Worm (Caenorhabditis elegans) whole organism, L2 larva: Measurements from ENCODE around the gene F42F12.4.
A peak's percentile ranks its signal among the peaks of the same experiment; 100 is the strongest.

Experiments
- C34F6.9 ChIP-seq: fragments of 150-350 bp; optimal IDR thresholded peaks from 2 replicates; lab custom pipeline; 2014; ENCODE audit warnings: missing biosample characterization, missing genetic modification characterization
- F13H6.1 ChIP-seq: sonication (generic microtip); optimal IDR thresholded peaks from 2 replicates; lab custom pipeline; 2016; ENCODE audit warnings: missing genetic modification characterization, missing compliant biosample characterization
- R02D3.7 ChIP-seq: fragments of 150-350 bp; optimal IDR thresholded peaks from 2 replicates; lab custom pipeline; 2014; ENCODE audit warnings: missing biosample characterization, missing genetic modification characterization
- Y55F3AM.14 ChIP-seq: fragments of 200-800 bp; sonication (Bioruptor generic); optimal IDR thresholded peaks from 2 replicates; lab custom pipeline; 2018; ENCODE audit warnings: mild to moderate bottlenecking, missing genetic modification characterization, missing compliant biosample characterization
- alr-1 ChIP-seq: fragments of 150-350 bp; optimal IDR thresholded peaks from 2 replicates; lab custom pipeline; 2014; ENCODE audit warnings: missing biosample characterization, missing genetic modification characterization
- aly-2 ChIP-seq: fragments of 150-350 bp; optimal IDR thresholded peaks from 2 replicates; lab custom pipeline; 2014; ENCODE audit warnings: missing biosample characterization, missing genetic modification characterization
- ama-1 ChIP-seq: fragments of 150-350 bp; optimal IDR thresholded peaks from 2 replicates; lab custom pipeline; 2018; ENCODE audit warnings: inconsistent platforms
- blmp-1 ChIP-seq: sonication (generic microtip); optimal IDR thresholded peaks from 2 replicates; lab custom pipeline; 2017; ENCODE audit warnings: missing genetic modification characterization, mild to moderate bottlenecking, missing compliant biosample characterization, antibody characterized with exemption, moderate library complexity; ENCODE audit not compliant: insufficient read depth
- ceh-16 ChIP-seq: fragments of 150-350 bp; optimal IDR thresholded peaks from 2 replicates; lab custom pipeline; 2014; ENCODE audit warnings: missing biosample characterization, missing genetic modification characterization
- ceh-82 ChIP-seq: fragments of 150-350 bp; optimal IDR thresholded peaks from 2 replicates; lab custom pipeline; 2014; ENCODE audit warnings: missing biosample characterization, missing genetic modification characterization
- crh-2 ChIP-seq: sonication (generic microtip); optimal IDR thresholded peaks from 2 replicates; lab custom pipeline; 2017; ENCODE audit warnings: missing biosample characterization, missing genetic modification characterization
- egl-27 ChIP-seq: sonication (generic microtip); optimal IDR thresholded peaks from 3 replicates; lab custom pipeline; 2017; ENCODE audit warnings: missing biosample characterization, missing genetic modification reagents, missing genetic modification characterization
- elt-1 ChIP-seq: fragments of 150-350 bp; optimal IDR thresholded peaks from 2 replicates; lab custom pipeline; 2014; ENCODE audit warnings: missing biosample characterization, missing genetic modification characterization
- elt-3 ChIP-seq: sonication (generic microtip); optimal IDR thresholded peaks from 2 replicates; lab custom pipeline; 2017; ENCODE audit warnings: missing biosample characterization, missing genetic modification characterization
- gmeb-1 ChIP-seq: fragments of 150-350 bp; optimal IDR thresholded peaks from 2 replicates; lab custom pipeline; 2014; ENCODE audit warnings: missing biosample characterization, missing genetic modification characterization
- lin-11 ChIP-seq: fragments of 150-350 bp; sonication (generic microtip); optimal IDR thresholded peaks from 2 replicates; lab custom pipeline; 2014; ENCODE audit warnings: missing biosample characterization, missing genetic modification characterization, inconsistent platforms, mixed read lengths
- lin-13 ChIP-seq: fragments of 150-350 bp; optimal IDR thresholded peaks from 2 replicates; lab custom pipeline; 2014; ENCODE audit warnings: missing biosample characterization, missing genetic modification reagents, missing genetic modification characterization
- lin-39 ChIP-seq: fragments of 150-350 bp; optimal IDR thresholded peaks from 2 replicates; lab custom pipeline; 2014; ENCODE audit warnings: missing biosample characterization, missing genetic modification reagents, missing genetic modification characterization
- lsy-2 ChIP-seq, 2 experiments: fragments of 150-350 bp in 1 of 2; sonication (generic microtip) in 1 of 2; optimal IDR thresholded peaks; 2 replicates each; lab custom pipeline; 2014 to 2017; ENCODE audit warnings: missing biosample characterization in 2 of 2, missing genetic modification characterization in 2 of 2
- mab-5 ChIP-seq: fragments of 150-350 bp; optimal IDR thresholded peaks from 2 replicates; lab custom pipeline; 2014; ENCODE audit warnings: missing biosample characterization, missing genetic modification characterization
- mdl-1 ChIP-seq, 2 experiments: fragments of 150-350 bp in 1 of 2; sonication (generic microtip) in 1 of 2; optimal IDR thresholded peaks; 2 replicates each; lab custom pipeline; 2017; ENCODE audit warnings: missing biosample characterization in 2 of 2, missing genetic modification characterization in 2 of 2
- nhr-10 ChIP-seq: sonication (generic microtip); optimal IDR thresholded peaks from 2 replicates; lab custom pipeline; 2017; ENCODE audit warnings: missing biosample characterization, missing genetic modification characterization
- nhr-12 ChIP-seq: fragments of 150-350 bp; optimal IDR thresholded peaks from 2 replicates; lab custom pipeline; 2014; ENCODE audit warnings: missing biosample characterization, missing genetic modification characterization
- nhr-129 ChIP-seq: fragments of 150-350 bp; optimal IDR thresholded peaks from 2 replicates; lab custom pipeline; 2014; ENCODE audit warnings: missing biosample characterization, missing genetic modification characterization
- nhr-21 ChIP-seq: fragments of 150-350 bp; optimal IDR thresholded peaks from 2 replicates; lab custom pipeline; 2014; ENCODE audit warnings: missing biosample characterization, missing genetic modification characterization
- nhr-237 ChIP-seq: fragments of 150-350 bp; optimal IDR thresholded peaks from 2 replicates; lab custom pipeline; 2014; ENCODE audit warnings: missing biosample characterization, missing genetic modification characterization
- nhr-25 ChIP-seq: fragments of 150-350 bp; sonication (generic microtip); optimal IDR thresholded peaks from 3 replicates; lab custom pipeline; 2014; ENCODE audit warnings: missing biosample characterization, missing genetic modification characterization
- nhr-6 ChIP-seq: fragments of 150-350 bp; optimal IDR thresholded peaks from 2 replicates; lab custom pipeline; 2014; ENCODE audit warnings: missing biosample characterization, missing genetic modification characterization
- nhr-77 ChIP-seq: fragments of 150-350 bp; optimal IDR thresholded peaks from 2 replicates; lab custom pipeline; 2014; ENCODE audit warnings: missing biosample characterization, missing genetic modification characterization
- peb-1 ChIP-seq: fragments of 150-350 bp; optimal IDR thresholded peaks from 2 replicates; lab custom pipeline; 2014; ENCODE audit warnings: missing biosample characterization, missing genetic modification characterization
- sem-4 ChIP-seq: fragments of 150-350 bp; optimal IDR thresholded peaks from 2 replicates; lab custom pipeline; 2014; ENCODE audit warnings: missing biosample characterization, missing genetic modification reagents, missing genetic modification characterization
- sma-3 ChIP-seq: sonication (generic microtip); optimal IDR thresholded peaks from 2 replicates; lab custom pipeline; 2016; ENCODE audit warnings: missing genetic modification reagents, missing genetic modification characterization, missing compliant biosample characterization
- sma-9 ChIP-seq, 2 experiments: fragments of 150-350 bp in 1 of 2; sonication (generic microtip) in 1 of 2; optimal IDR thresholded peaks; 2 replicates each; lab custom pipeline; 2014 to 2016; ENCODE audit warnings: missing genetic modification characterization in 2 of 2, mild to moderate bottlenecking in 1 of 2, missing biosample characterization in 1 of 2, missing compliant biosample characterization in 1 of 2, missing genetic modification reagents in 1 of 2, moderate library complexity in 1 of 2
- snpc-4 ChIP-seq: fragments of 150-350 bp; optimal IDR thresholded peaks from 2 replicates; lab custom pipeline; 2014; ENCODE audit warnings: missing biosample characterization, missing genetic modification characterization
- unc-39 ChIP-seq: fragments of 150-350 bp; optimal IDR thresholded peaks from 2 replicates; lab custom pipeline; 2014; ENCODE audit warnings: missing biosample characterization, missing genetic modification characterization
- unc-55 ChIP-seq: fragments of 150-350 bp; sonication (generic microtip); optimal IDR thresholded peaks from 3 replicates; lab custom pipeline; 2014; ENCODE audit warnings: missing biosample characterization, missing genetic modification reagents, missing genetic modification characterization
- ztf-11 ChIP-seq: sonication (generic microtip); optimal IDR thresholded peaks from 2 replicates; lab custom pipeline; 2017; ENCODE audit warnings: missing biosample characterization, missing genetic modification characterization
- ztf-4 ChIP-seq: fragments of 150-350 bp; optimal IDR thresholded peaks from 2 replicates; lab custom pipeline; 2014; ENCODE audit warnings: missing biosample characterization, missing genetic modification characterization

F42F12.4 gene

DNA sequence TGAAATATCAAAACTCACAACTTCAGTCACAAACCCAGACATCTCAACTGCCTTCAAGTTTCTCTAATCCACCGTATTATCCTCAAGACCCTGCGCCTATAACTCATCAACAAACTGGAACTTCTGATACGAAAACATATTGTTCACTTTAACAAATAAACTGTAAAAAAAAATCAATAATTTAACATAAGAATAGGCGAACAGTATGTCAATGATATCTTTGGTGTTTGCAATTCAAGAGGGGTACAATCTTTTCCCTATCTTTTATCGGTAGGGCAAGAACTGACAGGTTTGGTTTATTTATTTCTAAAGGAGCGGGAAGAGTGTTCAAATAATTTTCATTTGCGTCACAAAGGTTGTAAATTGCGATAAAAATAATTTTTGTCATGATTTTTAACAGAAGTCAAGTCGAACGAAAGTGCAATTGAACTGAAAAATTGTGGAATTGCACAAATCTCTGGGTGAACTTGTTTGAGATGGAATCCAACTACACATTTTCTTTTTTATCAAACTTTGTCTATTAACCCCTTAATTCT is 10.3 kb upstream of the F42F12.4 start (continued):
- TF ChIP-seq lin-11 (tag; lab: Kevin White, UChicago) (peak; percentile 76), unc-55 (GFP tag; lab: Kevin White, UChicago) (peak; percentile 99), F13H6.1 (tag; lab: Kevin White, UChicago) (peak; percentile 97), peb-1 (tag; lab: Kevin White, UChicago) (no peak), mdl-1 (tag; optimal IDR thresholded peaks at IDR 0.05; lab: Kevin White, UChicago) (peak; percentile 69 to 91), nhr-129 (tag; lab: Kevin White, UChicago) (peak; percentile 99), sma-9 (GFP tag; optimal IDR thresholded peaks at IDR 0.05; lab: Kevin White, UChicago) (peak; percentile 98), sma-9 (tag; optimal IDR thresholded peaks at IDR 0.05; lab: Kevin White, UChicago) (no peak), C34F6.9 (peak; percentile 99), elt-3 (tag; lab: Kevin White, UChicago) (no peak), lin-13 (GFP tag; lab: Kevin White, UChicago) (peak; percentile 98), R02D3.7 (tag; lab: Kevin White, UChicago) (peak; percentile 75), egl-27 (tag; lab: Kevin White, UChicago) (peak; percentile 98), gmeb-1 (peak; percentile 95), nhr-237 (tag; lab: Kevin White, UChicago) (peak; percentile 96), ama-1 (lab: Kevin White, UChicago) (no peak), mab-5 (tag; lab: Kevin White, UChicago) (peak; percentile 97), alr-1 (tag; lab: Kevin White, UChicago) (no peak), sem-4 (tag; lab: Kevin White, UChicago) (peak; percentile 98), ztf-4 (peak; percentile 97), lsy-2 (tag; optimal IDR thresholded peaks at IDR 0.05; lab: Kevin White, UChicago) (peak; percentile 94 to 97)

DNA sequence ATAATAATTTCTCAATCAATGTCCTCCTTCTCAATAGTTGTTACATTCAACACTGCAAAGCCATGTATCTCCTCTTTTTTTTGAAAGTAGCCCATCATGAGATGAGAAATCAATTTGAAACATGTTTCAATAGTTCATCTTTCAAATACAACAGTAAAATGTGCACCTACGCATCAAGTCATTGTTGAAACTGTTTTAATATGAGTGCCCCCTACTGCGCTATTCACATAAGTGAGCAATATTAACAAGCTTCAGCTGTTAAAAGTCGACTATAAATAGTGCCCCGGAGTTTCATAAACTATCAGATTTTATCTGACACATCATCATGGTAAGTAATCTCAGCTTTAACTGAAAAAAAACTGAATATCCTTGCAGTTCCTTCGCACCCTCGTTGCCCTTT is 7.7 kb upstream of the F42F12.4 start, which contains the start of the genes nspc-15 and F19H6.6:
Gene nspc-15, plus strand, starts transcription at position 301 of the 400 bp plus-strand sequence.
Gene F19H6.6, plus strand, starts transcription at position 384 of the 400 bp plus-strand sequence.
- no peak for TF ChIP-seq Y55F3AM.14
- no peak for TF ChIP-seq unc-39 (tag; lab: Kevin White, UChicago)
- no peak for TF ChIP-seq nhr-77 (tag; lab: Kevin White, UChicago)
- no peak for TF ChIP-seq egl-27 (tag; lab: Kevin White, UChicago)
- TF ChIP-seq peb-1 (tag; lab: Kevin White, UChicago) = no peak
- TF ChIP-seq ceh-82 (tag; lab: Kevin White, UChicago) = no peak
- no peak for TF ChIP-seq lin-11 (tag; lab: Kevin White, UChicago)

DNA sequence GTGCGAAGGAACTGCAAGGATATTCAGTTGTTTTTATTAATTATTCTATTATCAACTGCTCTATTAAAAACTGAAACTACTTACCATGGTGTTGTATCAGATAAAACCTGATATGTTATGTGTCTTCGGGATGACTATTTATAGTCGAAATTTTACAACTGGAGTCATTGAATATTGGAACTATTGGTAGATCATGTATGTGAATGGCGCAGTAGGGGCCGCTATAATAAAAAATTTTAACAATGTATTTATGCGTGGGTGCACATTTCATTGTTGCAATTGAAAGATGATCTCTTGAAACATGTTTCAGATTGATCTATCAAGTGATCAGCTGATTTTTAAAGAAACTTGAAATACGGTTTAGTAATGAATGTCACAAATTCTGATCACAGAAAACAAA is 6.2 kb upstream of the F42F12.4 start, which contains the start of gene nspc-14:
Gene nspc-14, minus strand, starts transcription at position 101 of the 400 bp plus-strand sequence.
- TF ChIP-seq C34F6.9 (no peak), unc-55 (GFP tag; lab: Kevin White, UChicago) (no peak), nhr-21 (tag; lab: Kevin White, UChicago) (no peak), mdl-1 (tag; optimal IDR thresholded peaks at IDR 0.05; lab: Kevin White, UChicago) (no peak), blmp-1 (tag; lab: Kevin White, UChicago) (no peak), nhr-6 (tag; lab: Kevin White, UChicago) (no peak), crh-2 (tag; lab: Kevin White, UChicago) (no peak)

DNA sequence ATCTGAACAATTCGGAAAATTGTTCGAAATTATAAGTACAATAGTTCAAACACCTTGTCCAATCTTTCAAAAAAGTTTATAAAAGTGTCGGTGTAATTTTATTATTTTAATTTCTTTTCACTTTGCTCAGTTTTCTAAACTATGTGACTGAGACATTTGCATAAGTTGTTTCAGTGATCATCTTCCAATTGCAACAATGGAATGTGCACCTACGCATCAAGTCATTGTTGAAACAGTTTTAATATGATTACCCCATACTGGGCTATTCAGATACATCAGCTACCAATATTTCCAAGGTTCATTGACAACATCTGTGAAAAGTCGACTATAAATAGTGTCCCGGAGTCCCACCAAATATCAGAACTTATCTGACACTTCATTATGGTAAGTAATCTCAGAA is 4.4 kb upstream of the F42F12.4 start, which contains the start of gene nspc-13:
Gene nspc-13, plus strand, starts transcription at position 301 of the 400 bp plus-strand sequence.
- TF ChIP-seq nhr-237 (tag; lab: Kevin White, UChicago) (no peak), sma-3 (no peak), aly-2 (tag; lab: Kevin White, UChicago) (no peak), F13H6.1 (tag; lab: Kevin White, UChicago) (no peak), snpc-4 (tag; lab: Kevin White, UChicago) (no peak), unc-39 (tag; lab: Kevin White, UChicago) (no peak), R02D3.7 (tag; lab: Kevin White, UChicago) (no peak)

DNA sequence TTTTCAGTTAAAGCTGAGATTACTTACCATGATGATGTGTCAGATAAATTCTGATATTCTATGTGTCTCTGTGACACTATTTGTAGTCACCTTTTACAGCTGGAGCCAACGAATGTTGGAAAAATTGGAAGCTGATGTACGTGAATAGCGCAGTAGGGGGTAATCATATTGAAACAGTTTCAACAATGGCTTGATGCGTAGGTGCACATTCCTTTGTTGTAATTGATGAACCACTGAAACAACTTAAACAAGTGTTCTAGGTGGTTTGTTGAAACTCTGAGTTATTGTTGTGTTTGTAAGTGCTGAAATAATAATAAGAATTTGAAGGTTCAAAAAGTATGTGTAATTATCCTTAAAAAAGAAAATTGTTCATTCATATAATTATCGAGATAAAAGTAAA is 3.8 kb upstream of the F42F12.4 start, which contains the start of gene nspc-12:
Gene nspc-12, minus strand, starts transcription at position 101 of the 400 bp plus-strand sequence.
- TF ChIP-seq nhr-12 (tag; lab: Kevin White, UChicago) = no peak
- no peak for TF ChIP-seq lin-39 (tag; lab: Kevin White, UChicago)
- TF ChIP-seq ztf-11 (tag; lab: Kevin White, UChicago) = no peak
- no peak for TF ChIP-seq gmeb-1
- no peak for TF ChIP-seq mdl-1 (tag; optimal IDR thresholded peaks at IDR 0.05; lab: Kevin White, UChicago)
- TF ChIP-seq ceh-16 (tag; lab: Kevin White, UChicago) = no peak
- TF ChIP-seq sma-3 = no peak
- TF ChIP-seq nhr-25 (tag; lab: Kevin White, UChicago) = no peak
- no peak for TF ChIP-seq nhr-77 (tag; lab: Kevin White, UChicago)
- TF ChIP-seq elt-3 (tag; lab: Kevin White, UChicago) = no peak
- no peak for TF ChIP-seq nhr-10 (tag; lab: Kevin White, UChicago)
- no peak for TF ChIP-seq nhr-237 (tag; lab: Kevin White, UChicago)
- no peak for TF ChIP-seq elt-1
- TF ChIP-seq unc-55 (GFP tag; lab: Kevin White, UChicago) = no peak
- TF ChIP-seq, all 48 proteins: peak for 0
